Worm (Caenorhabditis elegans) whole organism, L2 larva: ENCODE data around the gene Y82E9BL.1.

ENCODE experiments used
- egl-27 ChIP-seq: sonication (generic microtip); optimal IDR thresholded peaks from 3 replicates; lab custom pipeline; 2017; ENCODE audit warnings: missing biosample characterization, missing genetic modification reagents, missing genetic modification characterization
- nhr-25 ChIP-seq: fragments of 150-350 bp; sonication (generic microtip); optimal IDR thresholded peaks from 3 replicates; lab custom pipeline; 2014; ENCODE audit warnings: missing biosample characterization, missing genetic modification characterization
- skn-1 ChIP-seq: sonication (generic microtip); optimal IDR thresholded peaks from 2 replicates; lab custom pipeline; 2017; ENCODE audit warnings: missing biosample characterization, missing genetic modification characterization
- sma-3 ChIP-seq: sonication (generic microtip); optimal IDR thresholded peaks from 2 replicates; lab custom pipeline; 2016; ENCODE audit warnings: missing genetic modification reagents, missing genetic modification characterization, missing compliant biosample characterization
- ztf-11 ChIP-seq: sonication (generic microtip); optimal IDR thresholded peaks from 2 replicates; lab custom pipeline; 2017; ENCODE audit warnings: missing biosample characterization, missing genetic modification characterization

ce11 chrIII:1307333-1307732 lies 47.9 kb downstream of the Y82E9BL.1 start:
- TF ChIP-seq nhr-25 (no peak), ztf-11 (no peak), sma-3 (no peak), skn-1 (no peak), egl-27 (no peak)
